Worm (Caenorhabditis elegans): ENCODE data around the gene lin-46.

DNA sequence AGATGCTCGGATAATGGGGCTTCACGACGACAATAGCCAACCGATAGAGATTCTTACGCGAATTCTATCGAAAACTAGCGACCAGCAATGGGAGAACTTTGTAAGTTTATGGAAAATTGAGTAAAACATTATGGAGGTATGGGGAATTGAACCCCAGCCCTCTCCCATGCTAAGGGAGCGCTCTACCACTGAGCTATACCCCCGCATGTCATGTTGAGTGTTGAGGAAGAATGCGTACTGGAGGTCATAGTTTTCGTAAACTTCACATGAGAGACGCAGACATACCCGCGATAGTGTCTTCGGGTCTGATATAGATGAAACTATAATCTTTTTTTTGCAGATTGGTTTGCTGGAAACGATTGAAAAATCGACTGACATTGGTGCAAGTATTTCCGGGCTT is 34.7 kb downstream of the lin-46 start:
- TF ChIP-seq nfya-1 (tag; optimal IDR thresholded peaks at IDR 0.05; ENCODE audit: borderline replicate concordance, insufficient read depth), result no peak
- peak; percentile 58 for TF ChIP-seq K12H6.12 (tag; optimal IDR thresholded peaks at IDR 0.05)
- peak; percentile 0 for TF ChIP-seq nhr-179 (tag; optimal IDR thresholded peaks at IDR 0.05)
- TF ChIP-seq lin-26 (GFP tag; IDR thresholded peaks at IDR 0.05), result peak; percentile 87
- no peak for TF ChIP-seq hlh-26 (GFP tag; conservative IDR thresholded peaks at IDR 0.05)
- TF ChIP-seq C17E4.6 (GFP tag; IDR thresholded peaks at IDR 0.05), result peak; percentile 32; the same call in 1 of the 2 replicates
- TF ChIP-seq ztf-25 (GFP tag; IDR thresholded peaks at IDR 0.05), result no peak
- TF ChIP-seq zfh-2 (GFP tag; conservative IDR thresholded peaks at IDR 0.05), result 0 out of 2 replicates have a peak, but pooled peaks have one; percentile 36
